Fruit fly (Drosophila melanogaster): Measurements from ENCODE around the gene CG17786.

DNA sequence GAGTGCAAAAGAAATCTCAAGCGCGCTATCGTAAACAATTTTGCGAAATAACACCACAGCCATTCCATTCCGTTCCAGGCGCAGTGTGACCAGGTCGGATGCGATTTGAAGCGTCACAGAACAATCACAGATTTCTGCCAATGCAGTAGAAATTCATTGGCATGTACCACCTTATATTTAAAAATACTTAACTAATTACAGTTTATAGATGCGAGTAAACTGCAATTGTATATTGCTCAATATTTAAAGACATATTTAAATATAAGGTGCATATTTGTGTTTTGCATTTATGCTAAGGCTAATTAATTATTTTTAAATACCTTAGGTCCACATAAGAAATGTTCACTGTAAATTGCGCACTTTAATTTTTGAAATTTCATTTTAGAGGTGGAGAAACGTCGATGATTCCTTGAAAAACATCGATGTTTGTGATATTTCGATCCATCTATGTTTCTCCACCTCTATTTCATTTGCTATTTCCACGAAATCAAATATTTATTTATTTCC lies 25.1 kb downstream of the CG17786 start, which contains the start of the genes SMC6 and CG6204:
- TF ChIP-seq EcR (GFP tag; optimal IDR thresholded peaks at IDR 0.05) = no peak
- TF ChIP-seq psq (optimal IDR thresholded peaks at IDR 0.05) = no peak
- TF ChIP-seq usp (GFP tag; optimal IDR thresholded peaks at IDR 0.05) = no peak

All from whole organism.